Worm (Caenorhabditis elegans): Measurements from ENCODE around the gene C27D8.1.

DNA sequence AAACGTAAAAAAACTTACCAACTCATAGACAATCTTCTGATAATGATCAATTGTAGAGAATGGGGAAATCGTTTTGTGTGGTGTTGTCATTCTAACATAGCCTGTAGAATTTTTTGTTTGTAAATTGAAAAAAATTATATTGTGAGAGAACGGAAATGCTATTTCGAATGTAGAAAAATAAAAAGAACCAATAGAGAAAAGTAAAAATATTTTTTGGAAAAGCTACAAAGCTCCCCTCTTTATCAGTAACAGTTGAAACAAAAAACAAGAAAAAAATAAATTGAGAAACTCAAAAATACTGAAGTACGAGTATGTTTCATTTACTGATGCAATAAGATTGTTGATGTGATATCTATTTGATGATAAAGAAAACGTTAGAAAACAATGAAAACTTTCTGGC, 6.0 kb upstream of the C27D8.1 start, which contains the start of gene C27D8.3:
- TF ChIP-seq him-1 (tag; optimal IDR thresholded peaks at IDR 0.05): no peak
- no peak for TF ChIP-seq W03F9.2 (tag; optimal IDR thresholded peaks at IDR 0.05)
- no peak for TF ChIP-seq dao-5 (tag; optimal IDR thresholded peaks at IDR 0.05)

Data from whole organism, L4/young adult.